Fruit fly (Drosophila melanogaster) whole organism, embryonic: ENCODE results near the gene CBP.

Experiments
- Asciz ChIP-seq: fragments of 200-800 bp; sonication (Bioruptor generic); optimal IDR thresholded peaks from 2 replicates; lab custom pipeline; 2017; ENCODE audit warnings: missing biosample characterization, mild to moderate bottlenecking, missing genetic modification characterization, missing genetic modification reagents
- C15 ChIP-seq: fragments of 200-800 bp; sonication (Bioruptor generic); IDR thresholded peaks from 3 replicates; pipeline ENCODE4 v1.3.6; 2022; ENCODE audit warnings: missing biosample characterization, missing genetic modification characterization
- CG10462 ChIP-seq: fragments of 200-800 bp; sonication (Bioruptor generic); optimal IDR thresholded peaks from 2 replicates; lab custom pipeline; 2016; ENCODE audit warnings: missing biosample characterization, missing genetic modification characterization
- CG15011 ChIP-seq: fragments of 200-800 bp; sonication (Bioruptor generic); optimal IDR thresholded peaks from 3 replicates; lab custom pipeline; 2018; ENCODE audit warnings: missing biosample characterization, mild to moderate bottlenecking, missing genetic modification characterization
- CG15269 ChIP-seq: fragments of 200-800 bp; sonication (Bioruptor generic); optimal IDR thresholded peaks from 2 replicates; lab custom pipeline; 2018; ENCODE audit warnings: missing biosample characterization, mild to moderate bottlenecking, missing genetic modification characterization, moderate library complexity
- CG18011 ChIP-seq: fragments of 200-800 bp; sonication (Bioruptor generic); optimal IDR thresholded peaks from 2 replicates; lab custom pipeline; 2017; ENCODE audit warnings: missing biosample characterization, missing genetic modification characterization, mild to moderate bottlenecking, moderate library complexity, missing genotype
- CG4282 ChIP-seq: fragments of 200-800 bp; sonication (Bioruptor generic); optimal IDR thresholded peaks from 2 replicates; lab custom pipeline; 2016; ENCODE audit warnings: missing biosample characterization, missing genetic modification characterization
- CG5245 ChIP-seq: fragments of 200-800 bp; sonication (Bioruptor generic); optimal IDR thresholded peaks from 3 replicates; lab custom pipeline; 2016; ENCODE audit warnings: missing biosample characterization, missing genetic modification characterization
- CG7271 ChIP-seq: fragments of 200-800 bp; sonication (Bioruptor generic); optimal IDR thresholded peaks from 2 replicates; lab custom pipeline; 2018; ENCODE audit warnings: missing biosample characterization, mild to moderate bottlenecking, missing genetic modification characterization, moderate library complexity
- CG7963 ChIP-seq: fragments of 200-800 bp; sonication (Bioruptor generic); IDR thresholded peaks from 3 replicates; pipeline ENCODE4 v1.3.6; 2022; ENCODE audit warnings: missing biosample characterization, missing genetic modification characterization; ENCODE audit not compliant: partially characterized antibody
- CG8765 ChIP-seq: fragments of 200-800 bp; sonication (Bioruptor generic); IDR thresholded peaks from 2 replicates; pipeline ENCODE4 v1.3.6; 2022; ENCODE audit warnings: missing biosample characterization, missing genetic modification characterization
- Dll ChIP-seq: fragments of 200-800 bp; sonication (Bioruptor generic); IDR thresholded peaks from 4 replicates; pipeline ENCODE4 v1.3.6; 2022; ENCODE audit warnings: missing biosample characterization, missing genetic modification characterization; ENCODE audit not compliant: partially characterized antibody
- Dref ChIP-seq: fragments of 200-800 bp; sonication (Bioruptor generic); IDR thresholded peaks from 2 replicates; pipeline ENCODE4 v1.3.6; 2022; ENCODE audit warnings: missing biosample characterization, missing genetic modification characterization
- E2f2 ChIP-seq: fragments of 200-800 bp; sonication (Bioruptor generic); IDR thresholded peaks from 2 replicates; pipeline ENCODE4 v1.3.6; 2022; ENCODE audit warnings: missing biosample characterization, missing genetic modification characterization
- ERR ChIP-seq: fragments of 200-800 bp; sonication (Bioruptor generic); optimal IDR thresholded peaks from 2 replicates; lab custom pipeline; 2016; ENCODE audit warnings: missing biosample characterization, missing genetic modification characterization
- Ets97D ChIP-seq: fragments of 200-800 bp; sonication (Bioruptor generic); optimal IDR thresholded peaks from 3 replicates; lab custom pipeline; 2016; ENCODE audit warnings: missing biosample characterization, missing genetic modification characterization
- MBD-R2 ChIP-seq: fragments of 200-800 bp; sonication (Bioruptor generic); IDR thresholded peaks from 2 replicates; pipeline ENCODE4 v1.3.6; 2022; ENCODE audit warnings: missing biosample characterization, missing genetic modification characterization
- Mad ChIP-seq: fragments of 200-800 bp; sonication (Bioruptor generic); optimal IDR thresholded peaks from 2 replicates; lab custom pipeline; 2016; ENCODE audit warnings: missing biosample characterization, missing genetic modification characterization
- ab ChIP-seq: fragments of 200-800 bp; sonication (Bioruptor generic); optimal IDR thresholded peaks from 2 replicates; lab custom pipeline; 2016; ENCODE audit warnings: missing biosample characterization, missing genetic modification characterization
- ap ChIP-seq: fragments of 200-800 bp; sonication (Bioruptor generic); IDR thresholded peaks from 2 replicates; pipeline ENCODE4 v1.3.6; 2022; ENCODE audit warnings: missing biosample characterization, missing genetic modification characterization
- ato ChIP-seq: fragments of 200-800 bp; sonication (Bioruptor generic); IDR thresholded peaks from 2 replicates; pipeline ENCODE4 v1.3.6; 2022; ENCODE audit warnings: missing biosample characterization, missing genetic modification characterization; ENCODE audit not compliant: partially characterized antibody
- bsh ChIP-seq, 2 experiments: fragments of 200-800 bp; sonication (Bioruptor generic); optimal IDR thresholded peaks; 2 replicates each; lab custom pipeline; 2017 to 2018; ENCODE audit warnings: mild to moderate bottlenecking in 2 of 2, missing biosample characterization in 2 of 2, missing genetic modification characterization in 2 of 2, moderate library complexity in 1 of 2
- cad ChIP-seq: fragments of >200 bp; optimal IDR thresholded peaks from 2 replicates; lab custom pipeline; 2017; ENCODE audit warnings: missing biosample characterization, missing genetic modification characterization
- chm ChIP-seq: fragments of 200-800 bp; sonication (Bioruptor generic); IDR thresholded peaks from 2 replicates; pipeline ENCODE4 v1.3.6; 2022; ENCODE audit warnings: missing biosample characterization, missing genetic modification characterization
- dm ChIP-seq: fragments of 200-800 bp; sonication (Bioruptor generic); optimal IDR thresholded peaks from 3 replicates; lab custom pipeline; 2016; ENCODE audit warnings: missing biosample characterization, missing genetic modification characterization
- dpn ChIP-seq, 2 experiments: fragments of 200-800 bp; sonication (Bioruptor generic); optimal IDR thresholded peaks; 3 replicates each; lab custom pipeline; 2016; ENCODE audit warnings: missing biosample characterization in 2 of 2, missing genetic modification characterization in 2 of 2
- esg ChIP-seq: fragments of 200-800 bp; sonication (Bioruptor generic); conservative IDR thresholded peaks from 2 replicates; pipeline ENCODE4 v1.3.6; 2022; ENCODE audit warnings: missing biosample characterization, missing genetic modification characterization
- fd96Cb ChIP-seq: fragments of 200-800 bp; sonication (Bioruptor generic); optimal IDR thresholded peaks from 2 replicates; lab custom pipeline; 2018; ENCODE audit warnings: missing biosample characterization, mild to moderate bottlenecking, missing genetic modification characterization, moderate library complexity
- ftz-f1 ChIP-seq: fragments of 200-800 bp; sonication (Bioruptor generic); optimal IDR thresholded peaks from 2 replicates; lab custom pipeline; 2016; ENCODE audit warnings: missing biosample characterization, missing genetic modification characterization
- gsb-n ChIP-seq: fragments of 200-800 bp; sonication (Bioruptor generic); optimal IDR thresholded peaks from 3 replicates; lab custom pipeline; 2018; ENCODE audit warnings: missing biosample characterization, mild to moderate bottlenecking, missing genetic modification characterization
- hth ChIP-seq: fragments of >200 bp; optimal IDR thresholded peaks from 2 replicates; lab custom pipeline; 2017; ENCODE audit warnings: inconsistent platforms
- inv ChIP-seq: fragments of 200-800 bp; sonication (Bioruptor generic); IDR thresholded peaks from 2 replicates; pipeline ENCODE4 v1.3.6; 2022; ENCODE audit warnings: missing biosample characterization, missing genetic modification characterization; ENCODE audit not compliant: partially characterized antibody
- jigr1 ChIP-seq: fragments of 200-800 bp; sonication (Bioruptor generic); IDR thresholded peaks from 3 replicates; pipeline ENCODE4 v1.3.6; 2022; ENCODE audit warnings: missing biosample characterization, missing genetic modification characterization
- lola ChIP-seq, 3 experiments: fragments of >200 bp in 2 of 3; fragments of 200-800 bp in 1 of 3; sonication (Bioruptor generic) in 1 of 3; optimal IDR thresholded peaks; 2 replicates each; lab custom pipeline; 2017 to 2019; ENCODE audit warnings: missing biosample characterization in 3 of 3, missing genetic modification characterization in 3 of 3, mild to moderate bottlenecking in 1 of 3, moderate library complexity in 1 of 3
- lov ChIP-seq, 2 experiments: fragments of 200-800 bp in 1 of 2; fragments of >200 bp in 1 of 2; sonication (Bioruptor generic) in 1 of 2; IDR thresholded peaks in 1 of 2; optimal IDR thresholded peaks in 1 of 2; 2 replicates in 1 of 2; 3 replicates in 1 of 2; pipeline versions ENCODE4 v1.3.6 to Lab custom; 2017 to 2022; ENCODE audit warnings: missing biosample characterization in 1 of 2, missing genetic modification characterization in 1 of 2
- p53 ChIP-seq: fragments of 200-800 bp; sonication (Bioruptor generic); optimal IDR thresholded peaks from 2 replicates; lab custom pipeline; 2016; ENCODE audit warnings: missing biosample characterization, missing genetic modification characterization
- pan ChIP-seq, 4 experiments: fragments of >200 bp in 3 of 4; fragments of 200-800 bp in 1 of 4; sonication (Bioruptor generic) in 1 of 4; optimal IDR thresholded peaks in 3 of 4; IDR thresholded peaks in 1 of 4; 2 replicates each; pipeline versions ENCODE4 v1.3.6 to Lab custom; 2017 to 2022; ENCODE audit warnings: missing biosample characterization in 2 of 4, missing genetic modification characterization in 2 of 4, mixed read lengths in 1 of 4
- pb ChIP-seq: fragments of 200-800 bp; sonication (Bioruptor generic); optimal IDR thresholded peaks from 3 replicates; lab custom pipeline; 2016; ENCODE audit warnings: missing biosample characterization, missing genetic modification characterization
- pho ChIP-seq: fragments of 200-800 bp; sonication (Bioruptor generic); optimal IDR thresholded peaks from 2 replicates; lab custom pipeline; 2016; ENCODE audit warnings: missing biosample characterization, missing genetic modification characterization
- ro ChIP-seq: fragments of 200-800 bp; sonication (Bioruptor generic); IDR thresholded peaks from 2 replicates; pipeline ENCODE4 v1.3.6; 2022; ENCODE audit warnings: missing biosample characterization, missing genetic modification characterization
- scrt ChIP-seq: fragments of 200-800 bp; sonication (Bioruptor generic); optimal IDR thresholded peaks from 2 replicates; lab custom pipeline; 2018; ENCODE audit warnings: missing biosample characterization, mild to moderate bottlenecking, missing genetic modification characterization, moderate library complexity
- sug ChIP-seq: fragments of 200-800 bp; optimal IDR thresholded peaks from 2 replicates; lab custom pipeline; 2019; ENCODE audit warnings: missing biosample characterization, mild to moderate bottlenecking, missing genetic modification characterization, moderate library complexity
- tio ChIP-seq: fragments of 200-800 bp; sonication (Bioruptor generic); optimal IDR thresholded peaks from 2 replicates; lab custom pipeline; 2017; ENCODE audit warnings: missing biosample characterization, missing genetic modification characterization, inconsistent platforms
- trem ChIP-seq: fragments of 200-800 bp; optimal IDR thresholded peaks from 3 replicates; lab custom pipeline; 2019; ENCODE audit warnings: missing biosample characterization, mild to moderate bottlenecking, missing genetic modification characterization, moderate library complexity
- tup ChIP-seq: fragments of 200-800 bp; sonication (Bioruptor generic); optimal IDR thresholded peaks from 2 replicates; lab custom pipeline; 2016; ENCODE audit warnings: missing biosample characterization, mild to moderate bottlenecking, missing genetic modification characterization, moderate library complexity
- unc-4 ChIP-seq: fragments of 200-800 bp; sonication (Bioruptor generic); IDR thresholded peaks from 2 replicates; pipeline ENCODE4 v1.3.6; 2022; ENCODE audit warnings: missing biosample characterization, missing genetic modification characterization; ENCODE audit not compliant: partially characterized antibody
- vnd ChIP-seq: fragments of 200-800 bp; sonication (Bioruptor generic); IDR thresholded peaks from 3 replicates; pipeline ENCODE4 v1.3.6; 2022; ENCODE audit warnings: missing biosample characterization, missing genetic modification characterization; ENCODE audit not compliant: partially characterized antibody

The CBP gene

dm6 chrX:7299399-7300355, 37.5 kb upstream of the CBP start (continued):
- TF ChIP-seq ato (GFP tag; lab: Robert Waterston, UW) (peak; percentile 9; the same call in 1 of the 2 replicates), gsb-n (tag; lab: Kevin White, UChicago) (no peak), lola (GFP tag; optimal IDR thresholded peaks at IDR 0.05; lab: Kevin White, UChicago) (peak in 1 of 3 experiments; percentile 25), Dll (GFP tag; lab: Robert Waterston, UW) (no peak), CG18011 (GFP tag; lab: Kevin White, UChicago) (peak; percentile 77), Asciz (GFP tag; lab: Kevin White, UChicago) (peak; percentile 53), CG4282 (GFP tag; lab: Kevin White, UChicago) (no peak), ap (GFP tag; lab: Robert Waterston, UW) (no peak), scrt (GFP tag; lab: Kevin White, UChicago) (peak; percentile 47), MBD-R2 (GFP tag; lab: Robert Waterston, UW) (no peak), dm (GFP tag; lab: Kevin White, UChicago) (no peak), ro (GFP tag; lab: Robert Waterston, UW) (no peak), chm (no peak), bsh (GFP tag; optimal IDR thresholded peaks at IDR 0.05; lab: Kevin White, UChicago) (peak; percentile 26 to 53), tup (no peak), E2f2 (peak; percentile 27; the same call in 1 of the 2 replicates), sug (tag; lab: Kevin White, UChicago) (no peak), trem (tag; lab: Kevin White, UChicago) (no peak), jigr1 (GFP tag; lab: Robert Waterston, UW) (no peak), pan (optimal IDR thresholded peaks at IDR 0.05; lab: Kevin White, UChicago) (no peak), pan (GFP tag; optimal IDR thresholded peaks at IDR 0.05 in 1 of 2, IDR thresholded peaks at IDR 0.05 in 1 of 2) (peak in 1 of 2 experiments; percentile 52), cad (GFP tag; lab: Kevin White, UChicago) (no peak), pb (no peak), hth (no peak), CG5245 (GFP tag; lab: Kevin White, UChicago) (peak; percentile 7), CG10462 (GFP tag; lab: Kevin White, UChicago) (no peak), ftz-f1 (no peak), CG7963 (GFP tag; lab: Robert Waterston, UW) (no peak), ab (GFP tag; lab: Kevin White, UChicago) (no peak), Mad (GFP tag; lab: Kevin White, UChicago) (peak; percentile 2), Dref (GFP tag; lab: Robert Waterston, UW) (no peak), vnd (GFP tag; lab: Robert Waterston, UW) (no peak), inv (GFP tag; lab: Robert Waterston, UW) (no peak), pho (GFP tag; lab: Kevin White, UChicago) (peak; percentile 19), dpn (GFP tag; optimal IDR thresholded peaks at IDR 0.05; lab: Kevin White, UChicago) (peak; percentile 27 to 33), CG7271 (tag; lab: Kevin White, UChicago) (no peak), Ets97D (no peak), lov (optimal IDR thresholded peaks at IDR 0.05; lab: Kevin White, UChicago) (no peak), lov (GFP tag; IDR thresholded peaks at IDR 0.05; lab: Robert Waterston, UW) (peak; percentile 18; the same call in 1 of the 3 replicates), CG8765 (GFP tag; lab: Robert Waterston, UW) (no peak), esg (GFP tag; lab: Robert Waterston, UW) (peak; percentile 63), CG15269 (tag; lab: Kevin White, UChicago) (peak; percentile 66), p53 (no peak), unc-4 (GFP tag; lab: Robert Waterston, UW) (peak; percentile 26; the same call in 1 of the 2 replicates), CG15011 (GFP tag; lab: Kevin White, UChicago) (peak; percentile 36), tio (peak; percentile 17), C15 (GFP tag; lab: Robert Waterston, UW) (no peak), fd96Cb (tag; lab: Kevin White, UChicago) (peak; percentile 46), ERR (GFP tag; lab: Kevin White, UChicago) (no peak)
